Fruit fly (Drosophila melanogaster) whole organism, wandering third instar larva: ENCODE data around the gene CG33333.
"Not testable (repeated sequence)": the region's sequence is repeated elsewhere in the genome, so short reads cannot be mapped to it uniquely, and the experiment has no call there.

Experiments
- Abd-B ChIP-seq: fragments of >200 bp; optimal IDR thresholded peaks from 2 replicates; lab custom pipeline; 2017; ENCODE audit warnings: missing biosample characterization, missing genetic modification characterization
- CG32264 ChIP-seq: fragments of 200-800 bp; sonication (Bioruptor generic); optimal IDR thresholded peaks from 2 replicates; lab custom pipeline; 2016; ENCODE audit warnings: missing biosample characterization, missing genetic modification characterization
- CG9705 ChIP-seq: fragments of 200-800 bp; sonication (Bioruptor generic); optimal IDR thresholded peaks from 2 replicates; lab custom pipeline; 2018; ENCODE audit warnings: missing biosample characterization, mild to moderate bottlenecking, missing genetic modification characterization
- CrebA ChIP-seq: fragments of 200-800 bp; sonication (Bioruptor generic); optimal IDR thresholded peaks from 2 replicates; lab custom pipeline; 2016; ENCODE audit warnings: missing biosample characterization, mild to moderate bottlenecking, missing genetic modification characterization, borderline replicate concordance
- Dfd ChIP-seq: fragments of >200 bp; optimal IDR thresholded peaks from 2 replicates; lab custom pipeline; 2017; ENCODE audit warnings: missing biosample characterization, missing genetic modification characterization
- Dif ChIP-seq: fragments of 200-275, 200-300 bp; sonication (Bioruptor generic); optimal IDR thresholded peaks from 2 replicates; lab custom pipeline; 2018; ENCODE audit warnings: missing biosample characterization, missing genetic modification characterization; ENCODE audit not compliant: partially characterized antibody
- GATAd ChIP-seq: sonication (Bioruptor generic); optimal IDR thresholded peaks from 2 replicates; lab custom pipeline; 2016; ENCODE audit warnings: missing biosample characterization, missing genetic modification characterization
- Hr78 ChIP-seq: fragments of >200 bp; optimal IDR thresholded peaks from 2 replicates; lab custom pipeline; 2017; ENCODE audit warnings: missing biosample characterization, missing genetic modification characterization
- Hr83 ChIP-seq: fragments of 200-300 bp; sonication (Bioruptor generic); optimal IDR thresholded peaks from 2 replicates; lab custom pipeline; 2016; ENCODE audit warnings: missing biosample characterization, mild to moderate bottlenecking, missing genetic modification characterization, moderate library complexity; ENCODE audit not compliant: poor library complexity, severe bottlenecking
- Jra ChIP-seq: sonication (Bioruptor generic); optimal IDR thresholded peaks from 2 replicates; lab custom pipeline; 2016; ENCODE audit warnings: missing biosample characterization, missing genetic modification characterization
- Mio ChIP-seq: sonication (Bioruptor generic); optimal IDR thresholded peaks from 2 replicates; lab custom pipeline; 2016; ENCODE audit warnings: missing biosample characterization, missing genetic modification characterization
- Myc ChIP-seq: fragments of >200 bp; optimal IDR thresholded peaks from 2 replicates; lab custom pipeline; 2017
- N ChIP-seq: fragments of >200 bp; optimal IDR thresholded peaks from 2 replicates; lab custom pipeline; 2018; ENCODE audit warnings: missing biosample characterization, missing external identifiers, missing genetic modification characterization
- Sp1 ChIP-seq: fragments of 200-800 bp; sonication (Bioruptor generic); optimal IDR thresholded peaks from 3 replicates; lab custom pipeline; 2019; ENCODE audit warnings: missing biosample characterization, mild to moderate bottlenecking, missing genetic modification characterization, moderate library complexity
- Vsx2 ChIP-seq: fragments of 200-300, 225-300 bp; sonication (Bioruptor generic); optimal IDR thresholded peaks from 2 replicates; lab custom pipeline; 2018; ENCODE audit warnings: missing biosample characterization, missing genetic modification characterization; ENCODE audit not compliant: partially characterized antibody
- br ChIP-seq: fragments of 200-800 bp; sonication (Bioruptor generic); optimal IDR thresholded peaks from 2 replicates; lab custom pipeline; 2016; ENCODE audit warnings: missing biosample characterization, missing genetic modification characterization
- dsf ChIP-seq: sonication (Bioruptor generic); optimal IDR thresholded peaks from 2 replicates; lab custom pipeline; 2016; ENCODE audit warnings: missing biosample characterization, missing genetic modification characterization, borderline replicate concordance
- foxo ChIP-seq, 2 experiments: fragments of 200-800 bp; sonication (Bioruptor generic); optimal IDR thresholded peaks; 2 replicates in 1 of 2; 3 replicates in 1 of 2; lab custom pipeline; 2016 to 2017; ENCODE audit warnings: missing biosample characterization in 2 of 2, missing genetic modification characterization in 2 of 2
- h ChIP-seq: fragments of 200-800 bp; sonication (Bioruptor generic); optimal IDR thresholded peaks from 3 replicates; lab custom pipeline; 2016; ENCODE audit warnings: missing biosample characterization, mild to moderate bottlenecking, missing genetic modification characterization
- jim ChIP-seq: fragments of 175-275, 200-325 bp; sonication (Bioruptor generic); optimal IDR thresholded peaks from 2 replicates; lab custom pipeline; 2016; ENCODE audit warnings: missing biosample characterization, mild to moderate bottlenecking, missing genetic modification characterization
- lola ChIP-seq: fragments of >200 bp; optimal IDR thresholded peaks from 2 replicates; lab custom pipeline; 2017; ENCODE audit warnings: missing biosample characterization, missing genetic modification characterization
- rgr ChIP-seq: fragments of 200-800 bp; sonication (Bioruptor generic); optimal IDR thresholded peaks from 3 replicates; lab custom pipeline; 2016; ENCODE audit warnings: missing biosample characterization, mild to moderate bottlenecking, missing genetic modification characterization
- sage ChIP-seq: fragments of 200-800 bp; sonication (Bioruptor generic); optimal IDR thresholded peaks from 2 replicates; lab custom pipeline; 2016; ENCODE audit warnings: missing biosample characterization, mild to moderate bottlenecking, missing genetic modification characterization
- sv ChIP-seq: fragments of 200-800 bp; sonication (Bioruptor generic); optimal IDR thresholded peaks from 3 replicates; lab custom pipeline; 2016; ENCODE audit warnings: missing biosample characterization, missing genetic modification characterization
- tai ChIP-seq: sonication (Bioruptor generic); optimal IDR thresholded peaks from 2 replicates; lab custom pipeline; 2016; ENCODE audit warnings: missing biosample characterization, missing genetic modification characterization
- usp ChIP-seq: fragments of >200 bp; optimal IDR thresholded peaks from 2 replicates; lab custom pipeline; 2017; ENCODE audit warnings: missing biosample characterization, missing genetic modification characterization

Gene CG33333

DNA sequence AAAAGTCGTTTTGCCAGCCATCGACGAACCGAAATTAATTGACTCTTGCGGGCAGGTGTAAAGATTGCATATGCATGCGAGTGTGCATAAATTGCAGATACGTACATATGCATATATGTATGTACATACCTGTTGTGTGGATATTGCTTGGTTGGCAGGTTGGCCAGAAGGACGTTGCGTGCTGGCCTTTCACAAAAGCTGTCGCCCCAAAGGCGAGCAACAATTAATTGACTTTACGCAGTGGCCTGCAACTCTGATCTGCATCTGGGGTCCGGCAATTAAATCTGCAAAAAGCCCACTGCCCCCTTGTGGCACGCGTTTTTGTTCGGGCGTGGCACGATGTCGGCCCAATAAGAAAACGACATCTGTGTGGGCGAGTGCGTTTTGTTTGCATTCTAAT is 15.8 kb downstream of the CG33333 start:
- TF ChIP-seq Dif (GFP tag; lab: Kevin White, UChicago) (no peak), Dfd (GFP tag; lab: Kevin White, UChicago) (no peak), Abd-B (GFP tag; lab: Kevin White, UChicago) (no peak), rgr (GFP tag; lab: Kevin White, UChicago) (no peak)

dm6 chr3R:17434330-17434729 is 17.1 kb downstream of the CG33333 start, which contains the start of gene CG44090:
CG44090 (minus strand) TSS chr3R:17434430.
- TF ChIP-seq dsf (GFP tag; lab: Kevin White, UChicago) = no peak
- no peak for TF ChIP-seq N
- TF ChIP-seq br (GFP tag; lab: Kevin White, UChicago) = no peak
- no peak for TF ChIP-seq foxo (GFP tag; optimal IDR thresholded peaks at IDR 0.05; lab: Kevin White, UChicago)
- TF ChIP-seq CG9705 (GFP tag; lab: Kevin White, UChicago) = no peak
- no peak for TF ChIP-seq usp (GFP tag; lab: Kevin White, UChicago)
- no peak for TF ChIP-seq Mio

DNA sequence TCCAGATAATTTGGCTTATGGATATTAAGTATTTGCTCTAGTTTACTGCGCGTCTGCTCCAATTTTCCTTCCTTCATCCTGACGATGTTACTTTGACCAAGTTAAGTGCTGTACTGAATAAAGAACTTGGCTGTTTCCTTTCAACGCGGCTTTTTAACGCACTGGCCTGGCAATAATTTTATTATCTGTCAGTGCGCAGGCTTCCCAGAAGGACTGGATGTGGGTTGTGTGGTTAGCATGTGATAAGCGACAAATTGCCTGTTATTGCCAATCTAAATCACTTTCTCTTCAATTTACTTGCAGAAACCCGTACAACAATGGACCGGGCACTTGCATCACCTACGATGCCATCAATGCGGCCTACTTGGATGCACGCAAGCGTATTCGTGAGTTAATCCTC is 23.4 kb downstream of the CG33333 start, which contains the start of gene CG14331:
TSS of gene CG14331 (minus strand) at position 101 of the 400 bp plus-strand sequence.
- TF ChIP-seq Vsx2 (GFP tag; lab: Kevin White, UChicago) (no peak), lola (GFP tag; lab: Kevin White, UChicago) (no peak)

- no peak for TF ChIP-seq rgr (GFP tag; lab: Kevin White, UChicago)
- no peak for TF ChIP-seq sage (GFP tag; lab: Kevin White, UChicago)
- TF ChIP-seq h (GFP tag; lab: Kevin White, UChicago) = no peak
- TF ChIP-seq jim (GFP tag; lab: Kevin White, UChicago) = no peak
- no peak for TF ChIP-seq Dfd (GFP tag; lab: Kevin White, UChicago)
- TF ChIP-seq sv (GFP tag; lab: Kevin White, UChicago) = no peak
- no peak for TF ChIP-seq CG32264 (GFP tag; lab: Kevin White, UChicago)
- TF ChIP-seq Hr78 (GFP tag; lab: Kevin White, UChicago) = no peak
- no peak for TF ChIP-seq Myc
- TF ChIP-seq CrebA (GFP tag; lab: Kevin White, UChicago) = no peak
- no peak for TF ChIP-seq CG9705 (GFP tag; lab: Kevin White, UChicago)
- TF ChIP-seq GATAd (GFP tag; lab: Kevin White, UChicago) = no peak
- TF ChIP-seq, all 38 proteins: peak for 0
These were observed 30.3 kb downstream of the CG33333 start for dm6 chr3R:17447615-17448014.

- no peak for TF ChIP-seq Sp1 (GFP tag; lab: Kevin White, UChicago)
- no peak for TF ChIP-seq CG32264 (GFP tag; lab: Kevin White, UChicago)
- no peak for TF ChIP-seq tai
- TF ChIP-seq Vsx2 (GFP tag; lab: Kevin White, UChicago) = no peak
- TF ChIP-seq Jra = no peak
These were observed 31.5 kb downstream of the CG33333 start, which contains the start of gene Eh for dm6 chr3R:17448758-17449157. Eh (minus strand) TSS chr3R:17448858.

dm6 chr3R:17449402-17449801 is 32.1 kb downstream of the CG33333 start:
- no peak for TF ChIP-seq Hr83 (GFP tag; lab: Kevin White, UChicago)
- peak; percentile 15 for TF ChIP-seq Myc
- no peak for TF ChIP-seq sv (GFP tag; lab: Kevin White, UChicago)
- TF ChIP-seq, all 38 proteins: peak for 1

DNA sequence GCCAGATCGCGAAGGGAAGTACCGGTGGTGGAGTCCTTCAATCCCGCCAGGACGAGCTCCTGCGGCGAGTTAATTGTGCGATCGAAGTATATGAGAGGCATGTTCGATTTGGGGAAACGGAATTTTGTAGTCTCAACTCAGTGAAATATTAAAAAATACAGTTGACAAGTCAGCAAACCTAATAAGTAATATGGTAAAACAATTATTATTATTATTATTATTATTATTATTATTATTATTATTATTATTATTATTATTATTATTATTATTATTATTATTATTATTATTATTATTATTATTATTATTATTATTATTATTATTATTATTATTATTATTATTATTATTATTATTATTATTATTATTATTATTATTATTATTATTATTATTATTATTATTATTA is 39.4 kb downstream of the CG33333 start, which contains the start of gene CG14330:
TSS of gene CG14330 (minus strand) at position 101 of the 400 bp plus-strand sequence.
- not testable (repeated sequence) for TF ChIP-seq lola, rgr, h (GFP tag; lab: Kevin White, UChicago)
